Fruit fly (Drosophila melanogaster): ENCODE measurements around the gene CG34130.
A peak's percentile ranks its signal among the peaks of the same experiment; 100 is the strongest.

dm6 chr3R:26222123-26222651 is 32.4 kb upstream of the CG34130 start:
- TF ChIP-seq CG12071 (GFP tag; optimal IDR thresholded peaks at IDR 0.05): peak; percentile 13
- TF ChIP-seq CG9932 (GFP tag; IDR thresholded peaks at IDR 0.05): no peak
- no peak for TF ChIP-seq CG17359 (tag; optimal IDR thresholded peaks at IDR 0.05)
- no peak for TF ChIP-seq HHEX (GFP tag; optimal IDR thresholded peaks at IDR 0.05)

Data from whole organism, embryonic.